Worm (Caenorhabditis elegans): ENCODE results near the gene Y41C4A.12.

- TF ChIP-seq nhr-28 (tag; optimal IDR thresholded peaks at IDR 0.05), result no peak
- no peak for TF ChIP-seq mep-1 (tag; optimal IDR thresholded peaks at IDR 0.05)
- no peak for TF ChIP-seq rnt-1 (tag; optimal IDR thresholded peaks at IDR 0.05)
- TF ChIP-seq skn-1 (tag; optimal IDR thresholded peaks at IDR 0.05), result no peak
- no peak for TF ChIP-seq unc-62 (GFP tag; optimal IDR thresholded peaks at IDR 0.05)
- TF ChIP-seq isw-1 (GFP tag; IDR thresholded peaks at IDR 0.05), result no peak
- no peak for TF ChIP-seq nhr-237 (tag; optimal IDR thresholded peaks at IDR 0.05)
- no peak for TF ChIP-seq alr-1 (tag; optimal IDR thresholded peaks at IDR 0.05; ENCODE audit: borderline replicate concordance)
These were observed 6.5 kb upstream of the Y41C4A.12 start for ce11 chrIII:11732943-11733342.

Measured in whole organism, L1 larva.